Fruit fly (Drosophila melanogaster) whole organism, wandering third instar larva: Measurements from ENCODE around the gene rdog.
A peak's percentile ranks its signal among the peaks of the same experiment; 100 is the strongest.

ENCODE experiments used
- CG32264 ChIP-seq: fragments of 200-800 bp; sonication (Bioruptor generic); optimal IDR thresholded peaks from 2 replicates; lab custom pipeline; 2016; ENCODE audit warnings: missing biosample characterization, missing genetic modification characterization
- CG9705 ChIP-seq: fragments of 200-800 bp; sonication (Bioruptor generic); optimal IDR thresholded peaks from 2 replicates; lab custom pipeline; 2018; ENCODE audit warnings: missing biosample characterization, mild to moderate bottlenecking, missing genetic modification characterization
- CrebA ChIP-seq: fragments of 200-800 bp; sonication (Bioruptor generic); optimal IDR thresholded peaks from 2 replicates; lab custom pipeline; 2016; ENCODE audit warnings: missing biosample characterization, mild to moderate bottlenecking, missing genetic modification characterization, borderline replicate concordance
- Dfd ChIP-seq: fragments of >200 bp; optimal IDR thresholded peaks from 2 replicates; lab custom pipeline; 2017; ENCODE audit warnings: missing biosample characterization, missing genetic modification characterization
- Dif ChIP-seq: fragments of 200-275, 200-300 bp; sonication (Bioruptor generic); optimal IDR thresholded peaks from 2 replicates; lab custom pipeline; 2018; ENCODE audit warnings: missing biosample characterization, missing genetic modification characterization; ENCODE audit not compliant: partially characterized antibody
- GATAd ChIP-seq: sonication (Bioruptor generic); optimal IDR thresholded peaks from 2 replicates; lab custom pipeline; 2016; ENCODE audit warnings: missing biosample characterization, missing genetic modification characterization
- HLH106 ChIP-seq: fragments of 200-800 bp; optimal IDR thresholded peaks from 3 replicates; lab custom pipeline; 2019; ENCODE audit warnings: missing biosample characterization, mild to moderate bottlenecking, missing genetic modification characterization, moderate library complexity
- Hnf4 ChIP-seq: fragments of 200-800 bp; sonication (Bioruptor generic); optimal IDR thresholded peaks from 2 replicates; lab custom pipeline; 2016; ENCODE audit warnings: missing biosample characterization, mild to moderate bottlenecking, missing genetic modification characterization
- Hr78 ChIP-seq: fragments of >200 bp; optimal IDR thresholded peaks from 2 replicates; lab custom pipeline; 2017; ENCODE audit warnings: missing biosample characterization, missing genetic modification characterization
- Hr83 ChIP-seq: fragments of 200-300 bp; sonication (Bioruptor generic); optimal IDR thresholded peaks from 2 replicates; lab custom pipeline; 2016; ENCODE audit warnings: missing biosample characterization, mild to moderate bottlenecking, missing genetic modification characterization, moderate library complexity; ENCODE audit not compliant: poor library complexity, severe bottlenecking
- Jra ChIP-seq: sonication (Bioruptor generic); optimal IDR thresholded peaks from 2 replicates; lab custom pipeline; 2016; ENCODE audit warnings: missing biosample characterization, missing genetic modification characterization
- Mio ChIP-seq: sonication (Bioruptor generic); optimal IDR thresholded peaks from 2 replicates; lab custom pipeline; 2016; ENCODE audit warnings: missing biosample characterization, missing genetic modification characterization
- Myc ChIP-seq: fragments of >200 bp; optimal IDR thresholded peaks from 2 replicates; lab custom pipeline; 2017
- N ChIP-seq: fragments of >200 bp; optimal IDR thresholded peaks from 2 replicates; lab custom pipeline; 2018; ENCODE audit warnings: missing biosample characterization, missing external identifiers, missing genetic modification characterization
- OdsH ChIP-seq: fragments of 200-800 bp; sonication (Bioruptor generic); optimal IDR thresholded peaks from 2 replicates; lab custom pipeline; 2016; ENCODE audit warnings: missing biosample characterization, mild to moderate bottlenecking, missing genetic modification characterization
- Rel ChIP-seq, 2 experiments: fragments of 200-800 bp; sonication (Bioruptor generic) in 1 of 2; optimal IDR thresholded peaks; 2 replicates in 1 of 2; 3 replicates in 1 of 2; lab custom pipeline; 2016 to 2019; ENCODE audit warnings: mild to moderate bottlenecking in 2 of 2, missing biosample characterization in 2 of 2, missing genetic modification characterization in 2 of 2, moderate library complexity in 1 of 2
- Sp1 ChIP-seq: fragments of 200-800 bp; sonication (Bioruptor generic); optimal IDR thresholded peaks from 3 replicates; lab custom pipeline; 2019; ENCODE audit warnings: missing biosample characterization, mild to moderate bottlenecking, missing genetic modification characterization, moderate library complexity
- Vsx2 ChIP-seq: fragments of 200-300, 225-300 bp; sonication (Bioruptor generic); optimal IDR thresholded peaks from 2 replicates; lab custom pipeline; 2018; ENCODE audit warnings: missing biosample characterization, missing genetic modification characterization; ENCODE audit not compliant: partially characterized antibody
- br ChIP-seq: fragments of 200-800 bp; sonication (Bioruptor generic); optimal IDR thresholded peaks from 2 replicates; lab custom pipeline; 2016; ENCODE audit warnings: missing biosample characterization, missing genetic modification characterization
- brk ChIP-seq: fragments of 200-800 bp; sonication (Bioruptor generic); optimal IDR thresholded peaks from 2 replicates; lab custom pipeline; 2016; ENCODE audit warnings: missing biosample characterization, mild to moderate bottlenecking, missing genetic modification characterization
- dmrt93B ChIP-seq: fragments of 200-800 bp; sonication (Bioruptor generic); optimal IDR thresholded peaks from 2 replicates; lab custom pipeline; 2018; ENCODE audit warnings: missing biosample characterization, mild to moderate bottlenecking, missing genetic modification characterization
- dsf ChIP-seq: sonication (Bioruptor generic); optimal IDR thresholded peaks from 2 replicates; lab custom pipeline; 2016; ENCODE audit warnings: missing biosample characterization, missing genetic modification characterization, borderline replicate concordance
- ey ChIP-seq: fragments of 200-800 bp; sonication (Bioruptor generic); optimal IDR thresholded peaks from 2 replicates; lab custom pipeline; 2016; ENCODE audit warnings: missing biosample characterization, missing genetic modification characterization
- foxo ChIP-seq, 2 experiments: fragments of 200-800 bp; sonication (Bioruptor generic); optimal IDR thresholded peaks; 2 replicates in 1 of 2; 3 replicates in 1 of 2; lab custom pipeline; 2016 to 2017; ENCODE audit warnings: missing biosample characterization in 2 of 2, missing genetic modification characterization in 2 of 2
- fru ChIP-seq: fragments of 200-800 bp; sonication (Bioruptor generic); optimal IDR thresholded peaks from 3 replicates; lab custom pipeline; 2016; ENCODE audit warnings: missing biosample characterization, mild to moderate bottlenecking, missing genetic modification characterization
- h ChIP-seq: fragments of 200-800 bp; sonication (Bioruptor generic); optimal IDR thresholded peaks from 3 replicates; lab custom pipeline; 2016; ENCODE audit warnings: missing biosample characterization, mild to moderate bottlenecking, missing genetic modification characterization
- jim ChIP-seq: fragments of 175-275, 200-325 bp; sonication (Bioruptor generic); optimal IDR thresholded peaks from 2 replicates; lab custom pipeline; 2016; ENCODE audit warnings: missing biosample characterization, mild to moderate bottlenecking, missing genetic modification characterization
- lola ChIP-seq: fragments of >200 bp; optimal IDR thresholded peaks from 2 replicates; lab custom pipeline; 2017; ENCODE audit warnings: missing biosample characterization, missing genetic modification characterization
- pan ChIP-seq: fragments of >200 bp; optimal IDR thresholded peaks from 2 replicates; lab custom pipeline; 2017
- psq ChIP-seq: fragments of 200-800 bp; sonication (Bioruptor generic); optimal IDR thresholded peaks from 3 replicates; lab custom pipeline; 2017; ENCODE audit warnings: missing biosample characterization, mild to moderate bottlenecking, missing genetic modification characterization, moderate library complexity
- rgr ChIP-seq: fragments of 200-800 bp; sonication (Bioruptor generic); optimal IDR thresholded peaks from 3 replicates; lab custom pipeline; 2016; ENCODE audit warnings: missing biosample characterization, mild to moderate bottlenecking, missing genetic modification characterization
- sage ChIP-seq: fragments of 200-800 bp; sonication (Bioruptor generic); optimal IDR thresholded peaks from 2 replicates; lab custom pipeline; 2016; ENCODE audit warnings: missing biosample characterization, mild to moderate bottlenecking, missing genetic modification characterization
- sv ChIP-seq: fragments of 200-800 bp; sonication (Bioruptor generic); optimal IDR thresholded peaks from 3 replicates; lab custom pipeline; 2016; ENCODE audit warnings: missing biosample characterization, missing genetic modification characterization
- tai ChIP-seq: sonication (Bioruptor generic); optimal IDR thresholded peaks from 2 replicates; lab custom pipeline; 2016; ENCODE audit warnings: missing biosample characterization, missing genetic modification characterization
- woc ChIP-seq: sonication (Bioruptor generic); optimal IDR thresholded peaks from 2 replicates; lab custom pipeline; 2016; ENCODE audit warnings: missing biosample characterization, mild to moderate bottlenecking, missing genetic modification characterization

The rdog gene

DNA sequence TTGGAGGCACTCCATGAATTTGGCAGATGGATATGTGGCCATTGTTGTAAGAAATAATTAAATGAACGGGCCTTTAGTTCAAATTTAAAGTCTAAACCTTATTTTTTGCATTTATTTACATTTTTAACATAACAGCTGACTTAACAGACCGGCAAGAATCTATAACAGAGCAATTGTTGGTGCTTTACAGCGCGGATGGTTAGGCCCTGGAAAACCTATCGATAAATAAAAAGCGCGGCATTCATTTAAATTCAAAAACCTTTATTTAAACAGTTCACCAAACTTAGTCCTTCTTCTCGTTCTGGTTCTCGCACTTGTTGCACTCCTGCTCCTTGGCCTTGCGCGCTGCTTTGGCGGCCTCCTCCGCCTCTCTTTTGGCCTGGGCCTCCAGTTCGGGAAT lies 44.5 kb downstream of the rdog start, which contains the start of gene Mesh1:
Gene Mesh1, minus strand, starts transcription at position 108 of the 400 bp plus-strand sequence.
- TF ChIP-seq lola (GFP tag; lab: Kevin White, UChicago) (no peak), GATAd (GFP tag; lab: Kevin White, UChicago) (no peak), Hr83 (GFP tag; lab: Kevin White, UChicago) (no peak), pan (lab: Kevin White, UChicago) (no peak), ey (GFP tag; lab: Kevin White, UChicago) (no peak)

DNA sequence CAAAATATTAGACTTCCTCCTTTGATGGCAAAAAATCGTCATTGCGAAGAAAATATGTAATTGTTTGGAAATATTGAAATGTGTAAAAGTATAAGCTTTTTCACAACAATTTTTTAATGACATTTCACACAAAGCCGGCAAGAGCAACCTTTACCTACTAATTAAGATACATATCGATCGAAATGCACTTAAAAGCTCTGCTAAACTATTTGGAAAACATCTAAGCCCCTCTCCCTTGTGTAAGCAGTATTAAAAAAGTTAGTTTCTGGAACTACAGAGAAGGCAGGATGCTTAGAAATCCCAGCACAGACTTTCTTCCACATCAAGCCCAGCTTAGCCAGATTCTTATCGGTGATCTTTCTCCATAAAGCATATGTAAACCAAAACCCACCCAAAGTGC lies 46.1 kb downstream of the rdog start, which contains the start of gene Cyt-c1L:
Gene Cyt-c1L, minus strand, starts transcription at position 101 of the 400 bp plus-strand sequence.
- TF ChIP-seq fru (no peak), OdsH (GFP tag; lab: Kevin White, UChicago) (no peak), h (no peak), GATAd (GFP tag; lab: Kevin White, UChicago) (no peak), Mio (GFP tag; lab: Kevin White, UChicago) (no peak), sage (GFP tag; lab: Kevin White, UChicago) (no peak), pan (lab: Kevin White, UChicago) (no peak), ey (GFP tag; lab: Kevin White, UChicago) (no peak), psq (GFP tag; lab: Kevin White, UChicago) (no peak), sv (GFP tag; lab: Kevin White, UChicago) (no peak), tai (GFP tag; lab: Kevin White, UChicago) (no peak), Myc (lab: Kevin White, UChicago) (no peak), CG9705 (GFP tag; lab: Kevin White, UChicago) (no peak), CG32264 (GFP tag; lab: Kevin White, UChicago) (no peak), br (GFP tag; lab: Kevin White, UChicago) (no peak), foxo (GFP tag; optimal IDR thresholded peaks at IDR 0.05; lab: Kevin White, UChicago) (no peak), Hr83 (GFP tag; lab: Kevin White, UChicago) (no peak), Vsx2 (GFP tag; lab: Kevin White, UChicago) (no peak)
- TF ChIP-seq, all 38 proteins: peak for 0

DNA sequence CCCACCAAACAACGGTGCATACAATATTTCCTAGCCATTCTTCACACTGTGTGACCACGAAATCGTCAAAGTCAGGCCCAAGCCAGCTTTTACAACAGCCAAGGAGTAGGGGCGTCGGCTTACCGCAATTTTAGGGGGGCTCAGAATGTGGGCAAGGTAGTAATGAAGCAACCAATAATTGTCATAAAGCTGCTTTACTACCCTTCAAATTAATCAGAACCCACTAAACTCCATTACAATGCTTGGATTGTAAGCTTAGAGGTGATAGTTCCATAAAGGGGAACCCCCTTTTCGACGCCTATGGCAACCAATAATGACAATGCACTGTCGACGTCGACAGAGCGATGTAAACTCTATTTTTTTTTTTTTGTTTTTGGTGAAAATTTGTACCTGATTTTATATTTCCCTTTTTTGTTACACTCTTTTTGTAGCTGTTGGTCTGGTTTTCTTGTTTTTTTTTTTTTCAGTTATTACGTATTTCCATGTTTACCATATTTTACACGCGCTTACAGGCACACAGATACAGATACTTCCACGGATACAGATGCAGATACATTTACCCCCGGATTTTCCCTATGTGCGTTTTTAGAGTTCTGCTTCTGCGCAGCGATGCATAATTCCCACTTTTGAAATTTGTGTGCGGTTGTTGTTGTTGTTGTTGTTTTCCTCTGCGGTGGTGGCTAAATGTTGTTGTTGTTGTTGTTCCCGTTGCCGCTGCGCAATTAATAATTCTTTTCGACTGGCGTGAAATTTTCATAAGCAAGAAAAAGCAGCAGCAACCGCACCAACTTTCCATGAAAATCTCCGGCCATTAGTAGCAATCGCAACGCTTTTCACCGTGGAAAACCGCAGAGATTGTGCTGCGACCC lies 46.9 kb downstream of the rdog start:
- TF ChIP-seq Jra (no peak), Dfd (no peak), psq (GFP tag; lab: Kevin White, UChicago) (no peak), Hr83 (GFP tag; lab: Kevin White, UChicago) (no peak), sv (GFP tag; lab: Kevin White, UChicago) (peak; percentile 50), CG9705 (GFP tag; lab: Kevin White, UChicago) (no peak)

DNA sequence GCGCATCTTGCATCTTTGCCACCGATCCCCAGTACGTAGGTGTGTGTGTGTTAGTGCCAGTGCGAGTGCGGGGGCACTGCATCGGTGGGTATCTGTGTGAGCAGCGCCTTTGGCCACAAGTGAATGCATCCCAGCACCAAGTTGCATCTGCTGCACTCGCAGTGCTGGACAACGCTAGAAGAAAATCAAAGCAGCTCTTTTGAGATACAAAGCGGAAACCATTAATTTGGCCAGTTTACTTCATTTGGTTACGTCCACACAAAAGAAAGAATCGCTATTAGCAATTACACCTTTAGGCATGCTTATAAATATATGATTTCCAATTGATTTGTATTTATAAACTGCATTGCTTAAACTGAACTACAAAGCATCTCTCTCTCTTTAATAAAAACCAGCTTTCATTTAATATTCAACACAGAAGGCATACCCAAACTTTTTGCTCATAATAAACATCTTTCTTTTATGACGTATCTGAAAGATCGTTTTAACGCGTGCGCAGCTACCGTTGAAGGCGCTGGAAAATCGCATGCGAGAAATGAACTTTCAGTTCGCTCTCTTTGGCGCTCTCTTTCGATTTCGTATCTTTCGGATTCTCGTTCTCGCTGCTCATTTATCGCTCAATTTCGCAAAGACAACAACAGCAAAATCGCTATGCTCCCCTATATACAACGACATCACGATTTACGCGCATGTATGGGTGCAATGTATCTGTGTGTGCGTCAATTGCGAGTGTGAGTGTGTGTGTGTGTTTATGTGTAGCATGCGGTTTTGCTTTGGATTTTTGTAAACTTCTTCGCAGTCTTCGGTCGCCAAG lies 48.5 kb downstream of the rdog start:
- no peak for TF ChIP-seq Jra
- TF ChIP-seq OdsH (GFP tag; lab: Kevin White, UChicago): no peak
- no peak for TF ChIP-seq HLH106 (tag; lab: Kevin White, UChicago)
- TF ChIP-seq Dfd: no peak
- peak; percentile 41 for TF ChIP-seq Vsx2 (GFP tag; lab: Kevin White, UChicago)
- no peak for TF ChIP-seq sv (GFP tag; lab: Kevin White, UChicago)
- no peak for TF ChIP-seq tai (GFP tag; lab: Kevin White, UChicago)
- no peak for TF ChIP-seq Hr83 (GFP tag; lab: Kevin White, UChicago)
- no peak for TF ChIP-seq woc (GFP tag; lab: Kevin White, UChicago)
- TF ChIP-seq dmrt93B: no peak
- peak; percentile 31 for TF ChIP-seq brk
- TF ChIP-seq Mio (GFP tag; lab: Kevin White, UChicago): no peak
- no peak for TF ChIP-seq N (GFP tag; lab: Kevin White, UChicago)
- TF ChIP-seq Hr78 (GFP tag; lab: Kevin White, UChicago): no peak
- TF ChIP-seq jim (GFP tag; lab: Kevin White, UChicago): no peak
- TF ChIP-seq psq (GFP tag; lab: Kevin White, UChicago): no peak
- no peak for TF ChIP-seq Sp1 (GFP tag; lab: Kevin White, UChicago)
- no peak for TF ChIP-seq br (GFP tag; lab: Kevin White, UChicago)
- no peak for TF ChIP-seq rgr (GFP tag; lab: Kevin White, UChicago)
- TF ChIP-seq fru: no peak
- no peak for TF ChIP-seq Hnf4 (GFP tag; lab: Kevin White, UChicago)
- no peak for TF ChIP-seq dsf (GFP tag; lab: Kevin White, UChicago)
- TF ChIP-seq CG32264 (GFP tag; lab: Kevin White, UChicago): no peak
- no peak for TF ChIP-seq pan (lab: Kevin White, UChicago)
- no peak for TF ChIP-seq h
- peak; percentile 10 for TF ChIP-seq sage (GFP tag; lab: Kevin White, UChicago)
- no peak for TF ChIP-seq GATAd (GFP tag; lab: Kevin White, UChicago)
- TF ChIP-seq CrebA (GFP tag; lab: Kevin White, UChicago): no peak
- no peak for TF ChIP-seq foxo (GFP tag; optimal IDR thresholded peaks at IDR 0.05; lab: Kevin White, UChicago)
- peak; percentile 20 for TF ChIP-seq Dif
- no peak for TF ChIP-seq CG9705 (GFP tag; lab: Kevin White, UChicago)
- peak; percentile 2 for TF ChIP-seq Rel (GFP tag; optimal IDR thresholded peaks at IDR 0.05; lab: Kevin White, UChicago)
- TF ChIP-seq Rel (tag; optimal IDR thresholded peaks at IDR 0.05; lab: Kevin White, UChicago): no peak
